Worm (Caenorhabditis elegans) whole organism, L2 larva: Measurements from ENCODE around the gene C53B4.3.

Experiments
- aly-2 ChIP-seq: fragments of 150-350 bp; optimal IDR thresholded peaks from 2 replicates; lab custom pipeline; 2014; ENCODE audit warnings: missing biosample characterization, missing genetic modification characterization
- nhr-11 ChIP-seq: fragments of 150-350 bp; optimal IDR thresholded peaks from 2 replicates; lab custom pipeline; 2014; ENCODE audit warnings: missing biosample characterization, missing genetic modification characterization
- nhr-12 ChIP-seq: fragments of 150-350 bp; optimal IDR thresholded peaks from 2 replicates; lab custom pipeline; 2014; ENCODE audit warnings: missing biosample characterization, missing genetic modification characterization
- nhr-237 ChIP-seq: fragments of 150-350 bp; optimal IDR thresholded peaks from 2 replicates; lab custom pipeline; 2014; ENCODE audit warnings: missing biosample characterization, missing genetic modification characterization
- nhr-25 ChIP-seq: fragments of 150-350 bp; sonication (generic microtip); optimal IDR thresholded peaks from 3 replicates; lab custom pipeline; 2014; ENCODE audit warnings: missing biosample characterization, missing genetic modification characterization
- snpc-4 ChIP-seq: fragments of 150-350 bp; optimal IDR thresholded peaks from 2 replicates; lab custom pipeline; 2014; ENCODE audit warnings: missing biosample characterization, missing genetic modification characterization
- ztf-11 ChIP-seq: sonication (generic microtip); optimal IDR thresholded peaks from 2 replicates; lab custom pipeline; 2017; ENCODE audit warnings: missing biosample characterization, missing genetic modification characterization

DNA sequence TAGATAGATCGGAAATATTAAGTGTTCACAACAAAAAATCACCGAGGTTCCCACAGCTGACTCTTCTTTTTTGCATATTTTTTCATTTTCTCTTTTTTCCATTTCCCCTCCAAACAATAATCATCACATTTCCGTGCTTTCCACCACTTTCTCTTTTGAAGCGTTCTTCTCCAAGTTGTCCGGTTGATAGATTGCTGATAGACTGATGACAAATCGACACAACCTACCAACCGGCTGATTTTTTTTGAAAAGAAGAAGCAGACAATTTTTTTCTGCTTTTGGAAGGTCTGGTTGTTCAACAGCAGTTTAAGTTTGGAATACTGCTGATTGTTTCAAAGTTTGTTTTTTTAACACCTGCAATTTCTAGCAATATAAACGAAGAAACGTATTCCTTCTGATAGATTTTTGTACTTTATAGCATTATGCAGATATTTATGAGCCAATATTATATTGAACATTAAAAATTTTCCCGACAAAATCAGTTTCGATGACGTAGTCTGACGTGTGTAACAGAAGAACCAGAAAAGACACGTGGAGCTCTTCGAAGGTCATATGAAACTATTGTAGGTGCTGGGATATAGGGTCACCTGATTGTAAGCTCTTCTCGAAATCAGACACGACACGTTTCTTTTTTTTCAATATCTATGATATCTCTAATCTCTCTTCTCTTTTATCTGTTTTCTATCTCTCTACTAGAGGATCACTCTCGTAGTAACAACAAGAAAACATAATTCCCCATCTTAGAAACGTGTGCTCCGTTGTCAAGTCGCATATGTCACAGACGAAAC is 1.2 kb upstream of the C53B4.3 start:
- TF ChIP-seq snpc-4 (tag; lab: Kevin White, UChicago) (no peak), nhr-12 (no peak), aly-2 (no peak), nhr-237 (tag; lab: Kevin White, UChicago) (no peak), nhr-25 (tag; lab: Kevin White, UChicago) (no peak), ztf-11 (no peak), nhr-11 (no peak)
